Fruit fly (Drosophila melanogaster) whole organism, prepupa: Measurements from ENCODE around the gene noi.

Source experiments
- CG11762 ChIP-seq: fragments of 200-800 bp; sonication (Bioruptor generic); optimal IDR thresholded peaks from 3 replicates; lab custom pipeline; 2016; ENCODE audit warnings: missing biosample characterization, missing genetic modification characterization; ENCODE audit not compliant: insufficient read depth
- CG4318 ChIP-seq: fragments of 200-800 bp; sonication (Bioruptor generic); optimal IDR thresholded peaks from 3 replicates; lab custom pipeline; 2017; ENCODE audit warnings: missing biosample characterization, mild to moderate bottlenecking, missing genetic modification characterization
- CG6854 ChIP-seq: fragments of 200-800 bp; sonication (Bioruptor generic); optimal IDR thresholded peaks from 2 replicates; lab custom pipeline; 2017; ENCODE audit warnings: missing biosample characterization, mild to moderate bottlenecking, missing genetic modification characterization
- CG7368 ChIP-seq: fragments of 200-800 bp; sonication (Bioruptor generic); optimal IDR thresholded peaks from 3 replicates; lab custom pipeline; 2016; ENCODE audit warnings: missing biosample characterization, missing genetic modification characterization
- CG8119 ChIP-seq: fragments of 200-800 bp; sonication (Bioruptor generic); IDR thresholded peaks from 3 replicates; pipeline ENCODE4 v1.3.6; 2022; ENCODE audit warnings: missing biosample characterization, missing genetic modification characterization
- Met ChIP-seq: fragments of 200-800 bp; sonication (Bioruptor generic); optimal IDR thresholded peaks from 3 replicates; lab custom pipeline; 2016; ENCODE audit warnings: missing biosample characterization, missing genetic modification characterization
- OdsH ChIP-seq: fragments of 200-800 bp; sonication (Bioruptor generic); optimal IDR thresholded peaks from 3 replicates; lab custom pipeline; 2016; ENCODE audit warnings: missing biosample characterization, missing genetic modification characterization
- Sox14 ChIP-seq: fragments of 200-800 bp; sonication (Bioruptor generic); optimal IDR thresholded peaks from 3 replicates; lab custom pipeline; 2016; ENCODE audit warnings: missing biosample characterization, missing genetic modification characterization
- dac ChIP-seq: fragments of 200-800 bp; sonication (Bioruptor generic); optimal IDR thresholded peaks from 2 replicates; lab custom pipeline; 2017; ENCODE audit warnings: missing biosample characterization, mild to moderate bottlenecking, missing genetic modification characterization
- fd85E ChIP-seq: fragments of 200-800 bp; sonication (Bioruptor generic); optimal IDR thresholded peaks from 3 replicates; lab custom pipeline; 2016; ENCODE audit warnings: missing biosample characterization, missing genetic modification characterization
- salr ChIP-seq, 2 experiments: fragments of 200-800 bp; sonication (Bioruptor generic); optimal IDR thresholded peaks; 3 replicates each; lab custom pipeline; 2016 to 2018; ENCODE audit warnings: missing biosample characterization in 2 of 2, missing genetic modification characterization in 2 of 2, mild to moderate bottlenecking in 1 of 2
- ss ChIP-seq, 2 experiments: fragments of 200-800 bp; sonication (Bioruptor generic); optimal IDR thresholded peaks; 2 replicates in 1 of 2; 3 replicates in 1 of 2; lab custom pipeline; 2017 to 2018; ENCODE audit warnings: mild to moderate bottlenecking in 2 of 2, missing biosample characterization in 2 of 2, missing genetic modification characterization in 2 of 2, moderate library complexity in 1 of 2

dm6 chr3R:5613114-5613443, 21.8 kb upstream of the noi start, which contains the start of gene Atu:
- TF ChIP-seq CG6854 (GFP tag; lab: Kevin White, UChicago) (no peak), CG4318 (no peak), salr (GFP tag; optimal IDR thresholded peaks at IDR 0.05; lab: Kevin White, UChicago) (no peak), Sox14 (GFP tag; lab: Kevin White, UChicago) (peak; percentile 55), ss (GFP tag; optimal IDR thresholded peaks at IDR 0.05; lab: Kevin White, UChicago) (no peak), CG7368 (GFP tag; lab: Kevin White, UChicago) (no peak), dac (GFP tag; lab: Kevin White, UChicago) (no peak), CG8119 (GFP tag; lab: Robert Waterston, UW) (no peak), OdsH (GFP tag; lab: Kevin White, UChicago) (no peak), Met (peak; percentile 17), fd85E (GFP tag; lab: Kevin White, UChicago) (no peak), CG11762 (GFP tag; lab: Kevin White, UChicago) (no peak)
